Worm (Caenorhabditis elegans) whole organism, young adult: ENCODE data around the gene R10E11.6.

Experiments
- B0261.1 ChIP-seq: sonication (generic microtip); optimal IDR thresholded peaks from 2 replicates; lab custom pipeline; 2016; ENCODE audit warnings: mild to moderate bottlenecking, missing genetic modification characterization, moderate library complexity, missing compliant biosample characterization
- F55B11.4 ChIP-seq: sonication (generic microtip); optimal IDR thresholded peaks from 2 replicates; lab custom pipeline; 2016; ENCODE audit warnings: missing compliant biosample characterization, missing genetic modification characterization, borderline replicate concordance; ENCODE audit not compliant: insufficient read depth
- K11D2.4 ChIP-seq: fragments of 200-800 bp; sonication (Bioruptor generic); IDR thresholded peaks from 2 replicates; pipeline ENCODE4 v1.3.6; 2022; ENCODE audit warnings: missing genetic modification reagents, missing genetic modification characterization, missing compliant biosample characterization
- Y95B8A.8 ChIP-seq: fragments of 200-800 bp; sonication (Bioruptor generic); IDR thresholded peaks from 2 replicates; pipeline ENCODE4 v1.3.6; 2022; ENCODE audit warnings: missing genetic modification reagents, missing genetic modification characterization, missing compliant biosample characterization
- akir-1 ChIP-seq: fragments of 200-800 bp; sonication (Bioruptor generic); optimal IDR thresholded peaks from 2 replicates; lab custom pipeline; 2018; ENCODE audit warnings: mild to moderate bottlenecking, missing genetic modification characterization, moderate library complexity, missing compliant biosample characterization
- attf-3 ChIP-seq: fragments of 200-800 bp; sonication (Bioruptor generic); conservative IDR thresholded peaks from 2 replicates; pipeline ENCODE4 v1.3.6; 2022; ENCODE audit warnings: missing genetic modification reagents, missing genetic modification characterization, missing compliant biosample characterization
- attf-6 ChIP-seq: fragments of 200-800 bp; sonication (Bioruptor generic); IDR thresholded peaks from 2 replicates; pipeline ENCODE4 v1.3.6; 2022; ENCODE audit warnings: missing genetic modification reagents, missing genetic modification characterization, missing compliant biosample characterization
- bed-1 ChIP-seq: fragments of 200-800 bp; sonication (Bioruptor generic); IDR thresholded peaks from 2 replicates; pipeline ENCODE4 v1.3.6; 2022; ENCODE audit warnings: missing genetic modification reagents, missing genetic modification characterization, missing compliant biosample characterization
- ceh-27 ChIP-seq: fragments of 200-800 bp; sonication (Bioruptor generic); optimal IDR thresholded peaks from 2 replicates; lab custom pipeline; 2018; ENCODE audit warnings: mild to moderate bottlenecking, missing genetic modification characterization, moderate library complexity, missing compliant biosample characterization
- chd-7 ChIP-seq: sonication (generic microtip); optimal IDR thresholded peaks from 2 replicates; lab custom pipeline; 2016; ENCODE audit warnings: mild to moderate bottlenecking, missing genetic modification characterization, moderate library complexity, missing compliant biosample characterization
- egrh-3 ChIP-seq: fragments of 200-800 bp; sonication (Bioruptor generic); IDR thresholded peaks from 2 replicates; pipeline ENCODE4 v1.3.6; 2022; ENCODE audit warnings: missing genetic modification reagents, missing genetic modification characterization, missing compliant biosample characterization
- ets-4 ChIP-seq: fragments of 200-800 bp; sonication (Bioruptor generic); optimal IDR thresholded peaks from 2 replicates; lab custom pipeline; 2018; ENCODE audit warnings: mild to moderate bottlenecking, missing genetic modification characterization, missing compliant biosample characterization
- fkh-3 ChIP-seq: sonication (generic microtip); optimal IDR thresholded peaks from 2 replicates; lab custom pipeline; 2016; ENCODE audit warnings: mild to moderate bottlenecking, missing genetic modification characterization, missing compliant biosample characterization
- hlh-12 ChIP-seq: sonication (generic microtip); optimal IDR thresholded peaks from 2 replicates; lab custom pipeline; 2016; ENCODE audit warnings: missing genetic modification characterization, missing compliant biosample characterization
- hlh-26 ChIP-seq: fragments of 200-800 bp; sonication (Bioruptor generic); conservative IDR thresholded peaks from 2 replicates; pipeline ENCODE4 v1.3.6; 2022; ENCODE audit warnings: missing genetic modification reagents, missing genetic modification characterization, missing compliant biosample characterization
- hmg-1.2 ChIP-seq: fragments of 200-800 bp; sonication (Bioruptor generic); IDR thresholded peaks from 2 replicates; pipeline ENCODE4 v1.3.6; 2022; ENCODE audit warnings: missing genetic modification reagents, missing genetic modification characterization, missing compliant biosample characterization
- lin-35 ChIP-seq, 3 experiments: fragments of 150-350 bp in 2 of 3; sonication (generic microtip) in 1 of 3; optimal IDR thresholded peaks; 2 replicates each; lab custom pipeline; 2014 to 2018; ENCODE audit warnings: missing biosample characterization in 3 of 3, missing genetic modification characterization in 3 of 3, missing genetic modification reagents in 3 of 3
- lsy-27 ChIP-seq: sonication (generic microtip); optimal IDR thresholded peaks from 2 replicates; lab custom pipeline; 2017; ENCODE audit warnings: missing genetic modification characterization, mild to moderate bottlenecking, missing compliant biosample characterization, antibody characterized with exemption, missing genotype, borderline replicate concordance; ENCODE audit not compliant: insufficient read depth
- madf-3 ChIP-seq: fragments of 200-800 bp; sonication (Bioruptor generic); IDR thresholded peaks from 2 replicates; pipeline ENCODE4 v1.3.6; 2022; ENCODE audit warnings: missing genetic modification reagents, missing genetic modification characterization, missing compliant biosample characterization
- mcd-1 ChIP-seq: fragments of 200-800 bp; sonication (Bioruptor generic); IDR thresholded peaks from 2 replicates; pipeline ENCODE4 v1.3.6; 2022; ENCODE audit warnings: missing genetic modification reagents, missing genetic modification characterization, missing compliant biosample characterization
- nfya-1 ChIP-seq: sonication (generic microtip); optimal IDR thresholded peaks from 2 replicates; lab custom pipeline; 2017; ENCODE audit warnings: antibody characterized with exemption, missing compliant biosample characterization, missing genetic modification characterization, borderline replicate concordance; ENCODE audit not compliant: insufficient read depth
- nfya-2 ChIP-seq: fragments of 200-800 bp; sonication (Bioruptor generic); IDR thresholded peaks from 2 replicates; pipeline ENCODE4 v1.3.6; 2022; ENCODE audit warnings: missing genetic modification reagents, missing genetic modification characterization, missing compliant biosample characterization
- nfyb-1 ChIP-seq: fragments of 200-800 bp; sonication (Bioruptor generic); IDR thresholded peaks from 2 replicates; pipeline ENCODE4 v1.3.6; 2022; ENCODE audit warnings: missing genetic modification reagents, missing genetic modification characterization, missing compliant biosample characterization
- nhr-90 ChIP-seq: sonication (generic microtip); optimal IDR thresholded peaks from 2 replicates; lab custom pipeline; 2016; ENCODE audit warnings: missing genotype, mild to moderate bottlenecking, missing genetic modification characterization, missing compliant biosample characterization
- pbrm-1 ChIP-seq: fragments of 200-800 bp; sonication (Bioruptor generic); IDR thresholded peaks from 2 replicates; pipeline ENCODE4 v1.3.6; 2022; ENCODE audit warnings: missing genetic modification reagents, missing genetic modification characterization, missing compliant biosample characterization
- repo-1 ChIP-seq: sonication (generic microtip); optimal IDR thresholded peaks from 2 replicates; lab custom pipeline; 2017; ENCODE audit warnings: mild to moderate bottlenecking, missing genetic modification characterization, missing compliant biosample characterization
- sea-2 ChIP-seq: fragments of 200-800 bp; sonication (Bioruptor generic); IDR thresholded peaks from 2 replicates; pipeline ENCODE4 v1.3.6; 2022; ENCODE audit warnings: missing genetic modification characterization, missing compliant biosample characterization
- tbx-9 ChIP-seq: sonication (generic microtip); optimal IDR thresholded peaks from 2 replicates; lab custom pipeline; 2016; ENCODE audit warnings: borderline replicate concordance, missing genetic modification characterization, inconsistent platforms, missing compliant biosample characterization
- tlf-1 ChIP-seq: fragments of 200-800 bp; sonication (Bioruptor generic); optimal IDR thresholded peaks from 2 replicates; lab custom pipeline; 2018; ENCODE audit warnings: mild to moderate bottlenecking, missing genetic modification characterization, missing compliant biosample characterization
- zfh-2 ChIP-seq: fragments of 200-800 bp; sonication (Bioruptor generic); conservative IDR thresholded peaks from 2 replicates; pipeline ENCODE4 v1.3.6; 2022; ENCODE audit warnings: missing genetic modification reagents, missing genetic modification characterization, missing compliant biosample characterization
- zim-3 ChIP-seq: sonication (generic microtip); optimal IDR thresholded peaks from 2 replicates; lab custom pipeline; 2017; ENCODE audit warnings: mild to moderate bottlenecking, missing genetic modification characterization, moderate library complexity, missing compliant biosample characterization
- ztf-22 ChIP-seq: fragments of 200-800 bp; sonication (Bioruptor generic); optimal IDR thresholded peaks from 2 replicates; lab custom pipeline; 2018; ENCODE audit warnings: mild to moderate bottlenecking, missing genetic modification characterization, moderate library complexity, missing compliant biosample characterization
- ztf-28 ChIP-seq: fragments of 200-800 bp; sonication (Bioruptor generic); IDR thresholded peaks from 2 replicates; pipeline ENCODE4 v1.3.6; 2022; ENCODE audit warnings: missing genetic modification reagents, missing genetic modification characterization, missing compliant biosample characterization
- ztf-3 ChIP-seq: fragments of 200-800 bp; sonication (Bioruptor generic); optimal IDR thresholded peaks from 2 replicates; lab custom pipeline; 2018; ENCODE audit warnings: mild to moderate bottlenecking, missing genetic modification characterization, missing compliant biosample characterization
- ztf-6 ChIP-seq: fragments of 200-800 bp; sonication (Bioruptor generic); IDR thresholded peaks from 2 replicates; pipeline ENCODE4 v1.3.6; 2022; ENCODE audit warnings: missing genetic modification reagents, missing genetic modification characterization, missing compliant biosample characterization

The R10E11.6 gene

ce11 chrIII:9765465-9765900, 17.3 kb upstream of the R10E11.6 start (continued):
- TF ChIP-seq F55B11.4 (tag; lab: Kevin White, UChicago) (no peak), hlh-12 (tag; lab: Kevin White, UChicago) (no peak), attf-3 (GFP tag; lab: Robert Waterston, UW) (peak; percentile 74), nhr-90 (peak; percentile 94), nfya-2 (GFP tag; lab: Robert Waterston, UW) (0 out of 2 replicates have a peak, but pooled peaks have one; percentile 87), sea-2 (GFP tag; lab: Robert Waterston, UW) (peak; percentile 94), chd-7 (tag; lab: Kevin White, UChicago) (peak; percentile 99), lsy-27 (tag; lab: Kevin White, UChicago) (no peak), ztf-28 (GFP tag; lab: Robert Waterston, UW) (peak; percentile 84; the same call in 1 of the 2 replicates), ztf-3 (peak; percentile 97)

ce11 chrIII:9766175-9766574, 16.6 kb upstream of the R10E11.6 start, which contains the start of gene cbp-1:
Gene cbp-1 (plus strand): TSS chrIII:9766509.
- TF ChIP-seq nfya-1 (tag; lab: Kevin White, UChicago) (no peak), repo-1 (tag; lab: Kevin White, UChicago) (no peak), ztf-28 (GFP tag; lab: Robert Waterston, UW) (no peak), bed-1 (GFP tag; lab: Robert Waterston, UW) (no peak), mcd-1 (GFP tag; lab: Robert Waterston, UW) (0 out of 2 replicates have a peak, but pooled peaks have one; percentile 5), ceh-27 (GFP tag; lab: Kevin White, UChicago) (no peak), ztf-22 (no peak), pbrm-1 (GFP tag; lab: Robert Waterston, UW) (0 out of 2 replicates have a peak, but pooled peaks have one; percentile 11), Y95B8A.8 (GFP tag; lab: Robert Waterston, UW) (no peak), fkh-3 (tag; lab: Kevin White, UChicago) (no peak), B0261.1 (tag; lab: Kevin White, UChicago) (no peak), hlh-26 (GFP tag; lab: Robert Waterston, UW) (no peak), madf-3 (GFP tag; lab: Robert Waterston, UW) (0 out of 2 replicates have a peak, but pooled peaks have one; percentile 58), hmg-1.2 (GFP tag; lab: Robert Waterston, UW) (peak; percentile 90), tlf-1 (GFP tag; lab: Kevin White, UChicago) (no peak)

- TF ChIP-seq zfh-2 (GFP tag; lab: Robert Waterston, UW) (peak; percentile 35; the same call in 1 of the 2 replicates), lin-35 (GFP tag; optimal IDR thresholded peaks at IDR 0.05; lab: Kevin White, UChicago) (no peak), K11D2.4 (0 out of 2 replicates have a peak, but pooled peaks have one; percentile 30), attf-6 (GFP tag; lab: Robert Waterston, UW) (no peak)
Observed at ce11 chrIII:9767095-9767494, 15.7 kb upstream of the R10E11.6 start.

ce11 chrIII:9768023-9768422, 14.8 kb upstream of the R10E11.6 start:
- TF ChIP-seq akir-1 (no peak), tbx-9 (tag; lab: Kevin White, UChicago) (no peak), ets-4 (GFP tag; lab: Kevin White, UChicago) (no peak), pbrm-1 (GFP tag; lab: Robert Waterston, UW) (no peak), zfh-2 (GFP tag; lab: Robert Waterston, UW) (peak; percentile 54; the same call in 1 of the 2 replicates), zim-3 (tag; lab: Kevin White, UChicago) (peak; percentile 7), ztf-6 (no peak), nfyb-1 (GFP tag; lab: Robert Waterston, UW) (peak; percentile 40; the same call in 1 of the 2 replicates), egrh-3 (GFP tag; lab: Robert Waterston, UW) (0 out of 2 replicates have a peak, but pooled peaks have one; percentile 30)
